Worm (Caenorhabditis elegans) whole organism, L4 larva: ENCODE measurements around the gene F08D12.4.

Experiments
- F10B5.3 ChIP-seq: sonication (generic microtip); optimal IDR thresholded peaks from 2 replicates; lab custom pipeline; 2016; ENCODE audit warnings: mild to moderate bottlenecking, missing genetic modification characterization, missing compliant biosample characterization
- F37D6.2 ChIP-seq: sonication (generic microtip); optimal IDR thresholded peaks from 2 replicates; lab custom pipeline; 2016; ENCODE audit warnings: mild to moderate bottlenecking, missing genetic modification characterization, missing compliant biosample characterization
- Y105C5A.15 ChIP-seq: fragments of 200-800 bp; sonication (Bioruptor generic); IDR thresholded peaks from 2 replicates; pipeline ENCODE4 v1.3.6; 2022; ENCODE audit warnings: missing genetic modification characterization, missing compliant biosample characterization
- Y5F2A.4 ChIP-seq: fragments of 200-800 bp; sonication (Bioruptor generic); optimal IDR thresholded peaks from 2 replicates; lab custom pipeline; 2018; ENCODE audit warnings: mild to moderate bottlenecking, missing genetic modification characterization, missing compliant biosample characterization
- aha-1 ChIP-seq: fragments of 150-350 bp; peaks from one replicate; lab custom pipeline; 2014; ENCODE audit warnings: missing biosample characterization, missing genetic modification characterization
- aly-2 ChIP-seq: sonication (generic microtip); optimal IDR thresholded peaks from 2 replicates; lab custom pipeline; 2018; ENCODE audit warnings: missing biosample characterization, missing genetic modification characterization
- arid-1 ChIP-seq: fragments of 200-800 bp; sonication (Bioruptor generic); conservative IDR thresholded peaks from 2 replicates; pipeline ENCODE4 v1.3.6; 2022; ENCODE audit warnings: missing genetic modification reagents, missing genetic modification characterization, missing compliant biosample characterization
- ceh-32 ChIP-seq: sonication (generic microtip); optimal IDR thresholded peaks from 2 replicates; lab custom pipeline; 2016; ENCODE audit warnings: mild to moderate bottlenecking, missing genetic modification characterization, missing compliant biosample characterization; ENCODE audit not compliant: poor library complexity
- ceh-44 ChIP-seq: fragments of 200-800 bp; sonication (Bioruptor generic); IDR thresholded peaks from 2 replicates; pipeline ENCODE4 v1.3.6; 2022; ENCODE audit warnings: missing genetic modification reagents, missing genetic modification characterization, missing compliant biosample characterization
- ces-1 ChIP-seq: fragments of 150-350 bp; sonication (generic microtip); optimal IDR thresholded peaks from 4 replicates; lab custom pipeline; 2014; ENCODE audit warnings: missing biosample characterization, missing genetic modification reagents, missing genetic modification characterization
- daf-12 ChIP-seq: fragments of 150-350 bp; optimal IDR thresholded peaks from 2 replicates; lab custom pipeline; 2014; ENCODE audit warnings: missing biosample characterization, missing genetic modification reagents, missing genetic modification characterization
- daf-19 ChIP-seq: fragments of 200-800 bp; sonication (Bioruptor generic); conservative IDR thresholded peaks from 2 replicates; pipeline ENCODE4 v1.3.6; 2022; ENCODE audit warnings: missing genetic modification characterization, missing compliant biosample characterization
- daf-8 ChIP-seq: fragments of 200-800 bp; sonication (Bioruptor generic); IDR thresholded peaks from 2 replicates; pipeline ENCODE4 v1.3.6; 2022; ENCODE audit warnings: missing genetic modification characterization, missing compliant biosample characterization
- dpl-1 ChIP-seq: fragments of 150-350 bp; optimal IDR thresholded peaks from 2 replicates; lab custom pipeline; 2014; ENCODE audit warnings: missing biosample characterization, missing genetic modification reagents, missing genetic modification characterization
- egl-27 ChIP-seq: sonication (generic microtip); optimal IDR thresholded peaks from 3 replicates; lab custom pipeline; 2017; ENCODE audit warnings: missing biosample characterization, missing genetic modification reagents, missing genetic modification characterization
- egl-43 ChIP-seq: fragments of 200-800 bp; sonication (Bioruptor generic); IDR thresholded peaks from 2 replicates; pipeline ENCODE4 v1.3.6; 2022; ENCODE audit warnings: missing genetic modification reagents, missing genetic modification characterization, missing compliant biosample characterization
- gei-8 ChIP-seq: fragments of 200-800 bp; sonication (Bioruptor generic); optimal IDR thresholded peaks from 2 replicates; lab custom pipeline; 2018; ENCODE audit warnings: mild to moderate bottlenecking, missing genetic modification characterization, missing compliant biosample characterization
- hlh-30 ChIP-seq: sonication (generic microtip); optimal IDR thresholded peaks from 2 replicates; lab custom pipeline; 2017; ENCODE audit warnings: antibody characterized with exemption, mild to moderate bottlenecking, missing genetic modification characterization, missing compliant biosample characterization; ENCODE audit not compliant: insufficient read depth
- lim-7 ChIP-seq: fragments of 200-800 bp; sonication (Bioruptor generic); IDR thresholded peaks from 2 replicates; pipeline ENCODE4 v1.3.6; 2022; ENCODE audit warnings: missing genetic modification characterization, missing compliant biosample characterization
- lin-39 ChIP-seq: fragments of 150-350 bp; optimal IDR thresholded peaks from 2 replicates; lab custom pipeline; 2014; ENCODE audit warnings: missing biosample characterization, missing genetic modification reagents, missing genetic modification characterization
- madf-5 ChIP-seq, 2 experiments: fragments of 200-800 bp; sonication (Bioruptor generic); IDR thresholded peaks; 2 replicates each; pipeline ENCODE4 v1.3.6; 2022; ENCODE audit warnings: missing compliant biosample characterization in 2 of 2, missing genetic modification characterization in 2 of 2
- mep-1 ChIP-seq: fragments of 150-350 bp; sonication (generic microtip); optimal IDR thresholded peaks from 3 replicates; lab custom pipeline; 2014; ENCODE audit warnings: missing biosample characterization, missing genetic modification characterization
- mxl-3 ChIP-seq: fragments of 200-800 bp; sonication (Bioruptor generic); optimal IDR thresholded peaks from 2 replicates; lab custom pipeline; 2018; ENCODE audit warnings: mild to moderate bottlenecking, missing genetic modification characterization, missing compliant biosample characterization
- nhr-11 ChIP-seq: fragments of 150-350 bp; optimal IDR thresholded peaks from 2 replicates; lab custom pipeline; 2014; ENCODE audit warnings: missing biosample characterization, missing genetic modification characterization
- nhr-48 ChIP-seq: sonication (generic microtip); optimal IDR thresholded peaks from 2 replicates; lab custom pipeline; 2016; ENCODE audit warnings: mild to moderate bottlenecking, missing genetic modification characterization, missing compliant biosample characterization
- pqm-1 ChIP-seq: sonication (generic microtip); optimal IDR thresholded peaks from 2 replicates; lab custom pipeline; 2017; ENCODE audit warnings: missing biosample characterization, missing genetic modification characterization
- rbr-2 ChIP-seq: sonication (generic microtip); optimal IDR thresholded peaks from 2 replicates; lab custom pipeline; 2016; ENCODE audit warnings: missing genotype, missing genetic modification characterization, missing compliant biosample characterization
- saeg-2 ChIP-seq: fragments of 200-800 bp; sonication (Bioruptor generic); IDR thresholded peaks from 2 replicates; pipeline ENCODE4 v1.3.6; 2022; ENCODE audit warnings: missing genetic modification reagents, missing genetic modification characterization, missing compliant biosample characterization
- set-16 ChIP-seq: fragments of 200-800 bp; sonication (Bioruptor generic); IDR thresholded peaks from 2 replicates; pipeline ENCODE4 v1.3.6; 2022; ENCODE audit warnings: missing genetic modification reagents, missing genetic modification characterization, missing compliant biosample characterization
- snpc-1.2 ChIP-seq: fragments of 200-800 bp; sonication (Bioruptor generic); IDR thresholded peaks from 2 replicates; pipeline ENCODE4 v1.3.6; 2022; ENCODE audit warnings: missing genetic modification reagents, missing genetic modification characterization, missing compliant biosample characterization
- spr-3 ChIP-seq: fragments of 200-800 bp; sonication (Bioruptor generic); optimal IDR thresholded peaks from 2 replicates; lab custom pipeline; 2018; ENCODE audit warnings: mild to moderate bottlenecking, missing genetic modification characterization, missing compliant biosample characterization
- unc-130 ChIP-seq: sonication (generic microtip); optimal IDR thresholded peaks from 2 replicates; lab custom pipeline; 2016; ENCODE audit warnings: missing genetic modification reagents, missing genetic modification characterization, missing compliant biosample characterization
- unc-62 ChIP-seq, 3 experiments: fragments of 150-350 bp in 1 of 3; sonication (generic microtip); optimal IDR thresholded peaks in 2 of 3; peaks in 1 of 3; 1 replicate in 1 of 3; 2 replicates in 2 of 3; lab custom pipeline; 2014 to 2017; ENCODE audit warnings: missing biosample characterization in 3 of 3, missing genetic modification characterization in 3 of 3, missing genetic modification reagents in 3 of 3, missing genotype in 1 of 3
- zip-11 ChIP-seq: fragments of 200-800 bp; sonication (Bioruptor generic); IDR thresholded peaks from 2 replicates; pipeline ENCODE4 v1.3.6; 2022; ENCODE audit warnings: missing genetic modification characterization, missing compliant biosample characterization
- zip-2 ChIP-seq: fragments of 150-350 bp; optimal IDR thresholded peaks from 2 replicates; lab custom pipeline; 2014; ENCODE audit warnings: missing biosample characterization, missing genetic modification characterization
- ztf-11 ChIP-seq: fragments of 150-350 bp; optimal IDR thresholded peaks from 2 replicates; lab custom pipeline; 2014; ENCODE audit warnings: missing biosample characterization, missing genetic modification characterization
- ztf-7 ChIP-seq: fragments of 150-350 bp; optimal IDR thresholded peaks from 2 replicates; lab custom pipeline; 2014; ENCODE audit warnings: missing biosample characterization, missing genetic modification characterization

Gene F08D12.4

DNA sequence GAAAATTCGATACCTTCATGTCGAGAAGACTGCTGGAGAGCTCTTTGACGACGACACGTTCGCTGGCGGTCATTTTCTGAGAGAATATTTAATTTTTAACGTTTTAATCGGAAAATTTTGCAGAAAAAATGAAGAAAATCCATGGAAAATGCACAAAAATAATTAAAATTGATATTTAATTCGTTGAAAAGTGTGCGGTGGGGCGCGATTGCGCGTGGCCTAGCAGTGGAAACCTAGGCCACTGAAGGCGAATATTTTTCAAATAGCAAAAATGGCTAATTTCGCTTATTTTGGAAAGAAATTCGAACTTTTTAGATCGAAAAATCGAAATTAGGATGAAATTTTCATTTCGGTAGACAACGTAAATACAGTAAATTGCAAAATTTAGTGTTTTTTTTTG, 25.4 kb upstream of the F08D12.4 start, which contains the start of gene F29A7.6 (continued):
- TF ChIP-seq ceh-32 (no peak), rbr-2 (tag; lab: Kevin White, UChicago) (peak; percentile 49), mep-1 (tag; lab: Kevin White, UChicago) (no peak)

DNA sequence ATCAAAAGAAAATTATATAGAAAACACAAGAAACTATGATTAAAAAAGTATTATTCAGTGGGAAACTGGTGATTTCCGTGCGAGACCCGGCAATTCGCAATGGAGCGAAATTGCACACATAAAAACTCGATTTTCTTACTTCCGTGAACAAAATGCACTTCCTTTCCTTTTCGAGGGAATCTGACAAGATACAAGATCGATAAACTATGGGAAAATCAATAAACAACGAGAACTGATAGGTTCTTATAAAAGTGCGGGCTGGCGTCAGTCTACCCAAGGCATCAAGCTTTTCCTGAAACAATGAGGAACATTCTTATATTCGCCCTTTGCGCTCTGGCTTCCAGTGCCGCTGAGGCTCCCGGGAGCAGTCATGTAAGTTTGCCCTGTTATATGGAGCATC, 24.9 kb upstream of the F08D12.4 start, which contains the start of gene F29A7.3:
TSS of gene F29A7.3 (plus strand) at position 301 of the 400 bp plus-strand sequence.
- no peak for TF ChIP-seq Y105C5A.15 (GFP tag; lab: Robert Waterston, UW)
- TF ChIP-seq egl-43 (GFP tag; lab: Robert Waterston, UW): no peak
- TF ChIP-seq daf-12 (tag; lab: Kevin White, UChicago): no peak
- TF ChIP-seq aly-2 (tag; lab: Kevin White, UChicago): no peak
- TF ChIP-seq F37D6.2 (tag; lab: Kevin White, UChicago): no peak
- no peak for TF ChIP-seq daf-19 (GFP tag; lab: Robert Waterston, UW)
- no peak for TF ChIP-seq zip-11 (GFP tag; lab: Robert Waterston, UW)
- TF ChIP-seq aha-1 (tag; lab: Kevin White, UChicago): no peak
- TF ChIP-seq dpl-1 (GFP tag; lab: Kevin White, UChicago): no peak
- no peak for TF ChIP-seq pqm-1 (tag; lab: Kevin White, UChicago)
- no peak for TF ChIP-seq daf-8
- no peak for TF ChIP-seq F10B5.3 (tag; lab: Kevin White, UChicago)
- TF ChIP-seq madf-5 (GFP tag; IDR thresholded peaks at IDR 0.05; lab: Robert Waterston, UW): no peak
- TF ChIP-seq ces-1 (GFP tag; lab: Kevin White, UChicago): no peak
- no peak for TF ChIP-seq hlh-30 (tag; lab: Kevin White, UChicago)
- TF ChIP-seq ceh-44 (GFP tag; lab: Robert Waterston, UW): no peak
- TF ChIP-seq spr-3 (GFP tag; lab: Kevin White, UChicago): no peak
- TF ChIP-seq, all 104 proteins: peak for 0

DNA sequence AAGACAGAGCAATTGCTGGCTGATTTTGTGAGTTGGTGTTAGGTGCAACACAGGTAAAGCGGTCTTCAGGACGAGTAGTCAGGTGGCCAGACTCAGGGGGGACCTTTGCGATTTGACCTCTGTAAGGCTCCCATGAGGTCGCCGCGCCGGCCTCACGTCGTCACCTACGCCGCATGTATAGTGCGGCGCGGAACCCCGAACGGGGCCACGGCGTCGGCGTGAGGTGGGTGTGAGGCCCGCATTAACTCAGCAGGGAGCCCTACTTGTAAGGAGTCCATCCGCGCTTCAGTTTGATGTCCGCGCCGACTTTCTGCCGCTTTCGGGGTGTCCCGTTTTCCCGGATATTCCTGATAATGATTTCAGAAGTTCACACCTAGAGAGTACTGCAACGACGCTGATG, 23.4 kb upstream of the F08D12.4 start:
- TF ChIP-seq zip-2 (tag; lab: Kevin White, UChicago) (no peak), set-16 (GFP tag; lab: Robert Waterston, UW) (peak; percentile 91), F37D6.2 (tag; lab: Kevin White, UChicago) (no peak)
- TF ChIP-seq, all 104 proteins: peak for 1

DNA sequence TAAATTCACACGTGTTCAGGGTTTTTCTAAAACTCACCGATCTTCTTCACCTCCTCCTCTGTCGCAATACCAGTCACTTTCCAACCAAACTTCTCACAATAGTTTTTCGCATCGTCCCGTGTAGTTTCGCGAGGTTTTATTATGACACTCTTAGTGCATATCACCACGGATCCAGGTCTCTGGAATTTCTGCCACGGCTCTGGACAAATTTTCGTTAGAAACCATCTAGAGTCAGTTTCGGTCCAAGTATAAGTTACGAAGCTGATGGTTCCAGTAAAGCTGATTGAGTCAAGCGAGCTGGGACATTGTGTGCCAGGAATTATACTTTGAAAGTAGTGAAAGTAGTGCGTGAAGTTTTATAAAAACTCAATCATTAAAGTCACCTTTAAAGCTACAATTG, 21.6 kb upstream of the F08D12.4 start:
- TF ChIP-seq ztf-11 (no peak), unc-62 (GFP tag; optimal IDR thresholded peaks at IDR 0.05 in 1 of 2; lab: Kevin White, UChicago) (peak in 1 of 2 experiments; percentile 94), unc-62 (tag; optimal IDR thresholded peaks at IDR 0.05; lab: Kevin White, UChicago) (no peak), F10B5.3 (tag; lab: Kevin White, UChicago) (no peak), daf-8 (no peak), aha-1 (tag; lab: Kevin White, UChicago) (peak; percentile 53)

DNA sequence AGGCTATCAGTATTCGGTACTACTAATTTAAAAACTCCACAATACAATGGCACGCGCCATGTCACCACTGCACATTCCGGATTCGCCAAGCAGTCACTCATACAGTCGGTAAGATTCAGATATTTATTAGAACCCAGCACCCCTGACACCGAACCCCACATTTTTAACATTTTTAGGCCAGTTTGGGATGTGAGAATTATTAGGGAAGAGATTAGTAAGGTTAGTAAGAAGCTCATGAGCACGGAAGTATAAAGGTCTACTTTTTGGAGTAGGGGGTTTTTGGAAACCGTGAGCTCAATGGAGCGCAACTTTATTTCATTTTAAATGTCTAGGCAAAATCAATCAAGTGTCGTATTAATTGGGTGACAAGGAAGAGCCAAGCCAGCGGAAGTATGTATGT, 20.0 kb upstream of the F08D12.4 start, which contains the start of gene F29A7.8:
TSS of gene F29A7.8 (minus strand) at position 101 of the 400 bp plus-strand sequence.
- TF ChIP-seq saeg-2 (GFP tag; lab: Robert Waterston, UW) (no peak), zip-11 (GFP tag; lab: Robert Waterston, UW) (no peak), aha-1 (tag; lab: Kevin White, UChicago) (peak; percentile 12), ztf-11 (no peak), nhr-48 (tag; lab: Kevin White, UChicago) (no peak), unc-130 (no peak)

DNA sequence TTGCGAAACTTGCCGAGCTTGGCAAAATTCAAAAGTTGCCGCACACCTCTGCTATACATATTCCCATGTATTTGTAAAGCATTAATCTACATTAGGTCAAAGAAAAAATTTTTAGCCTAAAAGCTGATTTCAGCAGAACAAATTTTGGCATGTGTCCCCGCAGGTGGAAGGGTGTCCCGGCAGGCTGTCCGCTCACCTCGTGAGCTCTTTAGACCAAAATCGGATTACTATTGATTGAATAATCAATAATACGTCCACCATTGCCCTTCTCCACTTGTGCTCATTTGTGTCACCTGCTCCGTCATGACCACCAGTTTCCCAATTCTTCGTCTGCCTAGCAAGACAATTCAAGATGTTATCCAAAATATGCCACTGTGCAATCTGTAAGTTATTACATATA, 19.5 kb upstream of the F08D12.4 start, which contains the start of gene fbxb-107:
TSS of gene fbxb-107 (plus strand) at position 297 of the 400 bp plus-strand sequence.
- TF ChIP-seq Y5F2A.4 (GFP tag; lab: Kevin White, UChicago) (no peak), arid-1 (GFP tag; lab: Robert Waterston, UW) (no peak), daf-8 (no peak), hlh-30 (tag; lab: Kevin White, UChicago) (no peak), snpc-1.2 (GFP tag; lab: Robert Waterston, UW) (no peak), lin-39 (no peak), saeg-2 (GFP tag; lab: Robert Waterston, UW) (no peak), egl-27 (tag; lab: Kevin White, UChicago) (no peak), set-16 (GFP tag; lab: Robert Waterston, UW) (no peak), ztf-7 (no peak), mxl-3 (GFP tag; lab: Kevin White, UChicago) (no peak), lim-7 (GFP tag; lab: Robert Waterston, UW) (no peak), nhr-11 (no peak), gei-8 (no peak), unc-62 (GFP tag; optimal IDR thresholded peaks at IDR 0.05 in 1 of 2; lab: Kevin White, UChicago) (no peak), unc-62 (tag; optimal IDR thresholded peaks at IDR 0.05; lab: Kevin White, UChicago) (no peak), zip-11 (GFP tag; lab: Robert Waterston, UW) (no peak), dpl-1 (GFP tag; lab: Kevin White, UChicago) (no peak)
